Worm (Caenorhabditis elegans) whole organism, mixed stage, embryonic: ENCODE results near the gene ctsa-4.2.

Experiments used
- blmp-1 ChIP-seq: fragments of 150-350 bp; optimal IDR thresholded peaks from 2 replicates; lab custom pipeline; 2014; ENCODE audit warnings: missing biosample characterization, missing genetic modification characterization
- ceh-39 ChIP-seq: fragments of 150-350 bp; optimal IDR thresholded peaks from 2 replicates; lab custom pipeline; 2014; ENCODE audit warnings: missing biosample characterization, missing genetic modification characterization
- ceh-43 ChIP-seq: fragments of 200-800 bp; sonication (Bioruptor generic); optimal IDR thresholded peaks from 2 replicates; lab custom pipeline; 2018; ENCODE audit warnings: mild to moderate bottlenecking, missing genetic modification characterization, moderate library complexity, missing compliant biosample characterization
- ceh-83 ChIP-seq: fragments of 200-800 bp; sonication (Bioruptor generic); optimal IDR thresholded peaks from 2 replicates; lab custom pipeline; 2018; ENCODE audit warnings: mild to moderate bottlenecking, missing genetic modification characterization, missing compliant biosample characterization
- ces-1 ChIP-seq: fragments of 150-350 bp; optimal IDR thresholded peaks from 2 replicates; lab custom pipeline; 2014; ENCODE audit warnings: missing biosample characterization, missing genetic modification reagents, missing genetic modification characterization
- cnd-1 ChIP-seq: fragments of 200-800 bp; sonication (Bioruptor generic); optimal IDR thresholded peaks from 2 replicates; lab custom pipeline; 2018; ENCODE audit warnings: mild to moderate bottlenecking, missing genetic modification characterization, missing compliant biosample characterization
- drap-1 ChIP-seq: fragments of 200-800 bp; sonication (Bioruptor generic); optimal IDR thresholded peaks from 3 replicates; lab custom pipeline; 2018; ENCODE audit warnings: mild to moderate bottlenecking, missing genetic modification characterization, missing compliant biosample characterization
- elt-1 ChIP-seq: sonication (generic microtip); optimal IDR thresholded peaks from 2 replicates; lab custom pipeline; 2017; ENCODE audit warnings: missing genetic modification characterization, mild to moderate bottlenecking, missing compliant biosample characterization, antibody characterized with exemption, moderate library complexity, borderline replicate concordance; ENCODE audit not compliant: insufficient read depth
- elt-3 ChIP-seq: fragments of 150-350 bp; optimal IDR thresholded peaks from 2 replicates; lab custom pipeline; 2014; ENCODE audit warnings: missing biosample characterization, missing genetic modification characterization
- flh-1 ChIP-seq: fragments of 200-800 bp; sonication (Bioruptor generic); optimal IDR thresholded peaks from 2 replicates; lab custom pipeline; 2018; ENCODE audit warnings: mild to moderate bottlenecking, missing genetic modification characterization, moderate library complexity, missing compliant biosample characterization
- ham-2 ChIP-seq: fragments of 200-800 bp; sonication (Bioruptor generic); optimal IDR thresholded peaks from 2 replicates; lab custom pipeline; 2018; ENCODE audit warnings: mild to moderate bottlenecking, missing genetic modification characterization, missing compliant biosample characterization
- hlh-1 ChIP-seq: fragments of 150-350 bp; optimal IDR thresholded peaks from 2 replicates; lab custom pipeline; 2014; ENCODE audit warnings: missing biosample characterization, missing genetic modification reagents, missing genetic modification characterization
- lin-13 ChIP-seq: fragments of 150-350 bp; optimal IDR thresholded peaks from 2 replicates; lab custom pipeline; 2014; ENCODE audit warnings: missing biosample characterization, missing genetic modification characterization
- lin-32 ChIP-seq: fragments of 200-800 bp; sonication (Bioruptor generic); optimal IDR thresholded peaks from 2 replicates; lab custom pipeline; 2018; ENCODE audit warnings: mild to moderate bottlenecking, missing genetic modification characterization, missing compliant biosample characterization
- lsy-2 ChIP-seq: fragments of 150-350 bp; optimal IDR thresholded peaks from 2 replicates; lab custom pipeline; 2014; ENCODE audit warnings: missing biosample characterization, missing genetic modification characterization
- mab-5 ChIP-seq: fragments of 150-350 bp; optimal IDR thresholded peaks from 2 replicates; lab custom pipeline; 2014; ENCODE audit warnings: missing biosample characterization, missing genetic modification characterization
- mep-1 ChIP-seq: fragments of 150-350 bp; optimal IDR thresholded peaks from 2 replicates; lab custom pipeline; 2017; ENCODE audit warnings: missing biosample characterization, missing genetic modification reagents, missing genetic modification characterization, inconsistent platforms
- nhr-12 ChIP-seq: fragments of 150-350 bp; optimal IDR thresholded peaks from 2 replicates; lab custom pipeline; 2014; ENCODE audit warnings: missing biosample characterization, missing genetic modification characterization
- nhr-2 ChIP-seq: fragments of 150-350 bp; optimal IDR thresholded peaks from 2 replicates; lab custom pipeline; 2014; ENCODE audit warnings: missing biosample characterization, missing genetic modification characterization
- nhr-237 ChIP-seq: fragments of 150-350 bp; optimal IDR thresholded peaks from 2 replicates; lab custom pipeline; 2014; ENCODE audit warnings: missing biosample characterization, missing genetic modification characterization
- nhr-76 ChIP-seq: sonication (generic microtip); optimal IDR thresholded peaks from 2 replicates; lab custom pipeline; 2017; ENCODE audit warnings: missing biosample characterization, missing genetic modification characterization
- pha-4 ChIP-seq: fragments of 150-350 bp; optimal IDR thresholded peaks from 2 replicates; lab custom pipeline; 2018; ENCODE audit warnings: missing biosample characterization, missing genetic modification reagents, missing genetic modification characterization
- sem-2 ChIP-seq: fragments of 200-800 bp; sonication (Bioruptor generic); optimal IDR thresholded peaks from 2 replicates; lab custom pipeline; 2018; ENCODE audit warnings: mild to moderate bottlenecking, missing genetic modification characterization, missing compliant biosample characterization
- snpc-4 ChIP-seq: fragments of 150-350 bp; optimal IDR thresholded peaks from 2 replicates; lab custom pipeline; 2014; ENCODE audit warnings: missing biosample characterization, missing genetic modification characterization
- sptf-1 ChIP-seq: sonication (generic microtip); optimal IDR thresholded peaks from 2 replicates; lab custom pipeline; 2017; ENCODE audit warnings: mild to moderate bottlenecking, missing genetic modification characterization, moderate library complexity, missing compliant biosample characterization
- tbx-8 ChIP-seq: fragments of 200-800 bp; sonication (Bioruptor generic); optimal IDR thresholded peaks from 2 replicates; lab custom pipeline; 2018; ENCODE audit warnings: mild to moderate bottlenecking, missing genetic modification characterization, moderate library complexity, missing compliant biosample characterization
- unc-120 ChIP-seq: sonication (generic microtip); optimal IDR thresholded peaks from 2 replicates; lab custom pipeline; 2017; ENCODE audit warnings: missing genetic modification characterization, missing compliant biosample characterization; ENCODE audit not compliant: poor library complexity, severe bottlenecking
- unc-39 ChIP-seq: fragments of 150-350 bp; optimal IDR thresholded peaks from 2 replicates; lab custom pipeline; 2014; ENCODE audit warnings: missing biosample characterization, missing genetic modification characterization
- unc-62 ChIP-seq: fragments of 150-350 bp; optimal IDR thresholded peaks from 2 replicates; lab custom pipeline; 2014; ENCODE audit warnings: missing biosample characterization, missing genetic modification reagents, missing genetic modification characterization
- zip-8 ChIP-seq: fragments of 150-350 bp; optimal IDR thresholded peaks from 2 replicates; lab custom pipeline; 2014; ENCODE audit warnings: missing biosample characterization, missing genetic modification characterization
- ztf-11 ChIP-seq: fragments of 150-350 bp; optimal IDR thresholded peaks from 2 replicates; lab custom pipeline; 2014; ENCODE audit warnings: missing biosample characterization, missing genetic modification characterization

The ctsa-4.2 gene

ce11 chrIII:6606641-6607040 is 5.7 kb upstream of the ctsa-4.2 start:
- no peak for TF ChIP-seq flh-1
- no peak for TF ChIP-seq nhr-237 (tag; lab: Kevin White, UChicago)
- TF ChIP-seq unc-39 (tag; lab: Kevin White, UChicago) = no peak
- no peak for TF ChIP-seq ceh-39 (tag; lab: Kevin White, UChicago)
- TF ChIP-seq cnd-1 (tag; lab: Kevin White, UChicago) = no peak
- TF ChIP-seq sptf-1 (tag; lab: Kevin White, UChicago) = no peak
- TF ChIP-seq nhr-76 (tag; lab: Kevin White, UChicago) = no peak
- TF ChIP-seq nhr-12 = no peak
- TF ChIP-seq mab-5 (tag; lab: Kevin White, UChicago) = no peak
- no peak for TF ChIP-seq ceh-83 (GFP tag; lab: Kevin White, UChicago)
- no peak for TF ChIP-seq blmp-1 (tag; lab: Kevin White, UChicago)
- no peak for TF ChIP-seq unc-120

ce11 chrIII:6607067-6607466 is 5.3 kb upstream of the ctsa-4.2 start:
- TF ChIP-seq unc-62 (no peak), cnd-1 (tag; lab: Kevin White, UChicago) (no peak), mab-5 (tag; lab: Kevin White, UChicago) (no peak), lin-13 (tag; lab: Kevin White, UChicago) (no peak), unc-39 (tag; lab: Kevin White, UChicago) (no peak), tbx-8 (GFP tag; lab: Kevin White, UChicago) (no peak), nhr-12 (no peak), elt-3 (no peak), sptf-1 (tag; lab: Kevin White, UChicago) (no peak), lin-32 (GFP tag; lab: Kevin White, UChicago) (no peak), elt-1 (tag; lab: Kevin White, UChicago) (no peak), blmp-1 (tag; lab: Kevin White, UChicago) (no peak), drap-1 (GFP tag; lab: Kevin White, UChicago) (no peak), sem-2 (GFP tag; lab: Kevin White, UChicago) (no peak), ces-1 (GFP tag; lab: Kevin White, UChicago) (no peak), ceh-43 (GFP tag; lab: Kevin White, UChicago) (no peak), nhr-237 (tag; lab: Kevin White, UChicago) (no peak)
- TF ChIP-seq, all 35 proteins: peak for 0

ce11 chrIII:6607646-6608045 is 4.7 kb upstream of the ctsa-4.2 start:
- no peak for TF ChIP-seq lin-32 (GFP tag; lab: Kevin White, UChicago)
- TF ChIP-seq snpc-4 = no peak
- no peak for TF ChIP-seq sptf-1 (tag; lab: Kevin White, UChicago)
- no peak for TF ChIP-seq drap-1 (GFP tag; lab: Kevin White, UChicago)
- TF ChIP-seq mab-5 (tag; lab: Kevin White, UChicago) = no peak
- no peak for TF ChIP-seq unc-39 (tag; lab: Kevin White, UChicago)
- TF ChIP-seq nhr-237 (tag; lab: Kevin White, UChicago) = no peak
- TF ChIP-seq tbx-8 (GFP tag; lab: Kevin White, UChicago) = no peak
- no peak for TF ChIP-seq cnd-1 (tag; lab: Kevin White, UChicago)
- TF ChIP-seq sem-2 (GFP tag; lab: Kevin White, UChicago) = no peak
- TF ChIP-seq ztf-11 (tag; lab: Kevin White, UChicago) = no peak
- TF ChIP-seq ceh-83 (GFP tag; lab: Kevin White, UChicago) = no peak

ce11 chrIII:6608101-6608672 is 4.1 kb upstream of the ctsa-4.2 start, which contains the start of the genes mdh-2 and F20H11.4:
mdh-2 (minus strand) TSS chrIII:6608106.
F20H11.4 (plus strand) TSS chrIII:6608622.
- TF ChIP-seq unc-62 = no peak
- no peak for TF ChIP-seq nhr-2
- TF ChIP-seq lsy-2 (tag; lab: Kevin White, UChicago) = peak; percentile 81
- TF ChIP-seq hlh-1 (tag; lab: Kevin White, UChicago) = peak; percentile 52
- TF ChIP-seq mep-1 (tag; lab: Kevin White, UChicago) = peak; percentile 92
- no peak for TF ChIP-seq zip-8 (tag; lab: Kevin White, UChicago)
- TF ChIP-seq ham-2 (GFP tag; lab: Kevin White, UChicago) = no peak
- no peak for TF ChIP-seq ceh-43 (GFP tag; lab: Kevin White, UChicago)
- peak; percentile 37 for TF ChIP-seq nhr-237 (tag; lab: Kevin White, UChicago)
- peak; percentile 51 for TF ChIP-seq pha-4 (tag; lab: Kevin White, UChicago)
- TF ChIP-seq elt-3 = no peak
- no peak for TF ChIP-seq tbx-8 (GFP tag; lab: Kevin White, UChicago)
- TF ChIP-seq, all 35 proteins: peak for 5
